Fruit fly (Drosophila melanogaster) whole organism, embryonic: ENCODE data around the gene Hrs.

Source experiments
- Atf-2 ChIP-seq: fragments of 200-800 bp; sonication (Bioruptor generic); optimal IDR thresholded peaks from 2 replicates; lab custom pipeline; 2016; ENCODE audit warnings: missing biosample characterization, missing genetic modification characterization
- CG10209 ChIP-seq: fragments of 200-800 bp; sonication (Bioruptor generic); optimal IDR thresholded peaks from 3 replicates; lab custom pipeline; 2017; ENCODE audit warnings: missing biosample characterization, mild to moderate bottlenecking, missing genetic modification characterization, missing genetic modification reagents
- CG10321 ChIP-seq: fragments of 200-800 bp; sonication (Bioruptor generic); IDR thresholded peaks from 2 replicates; pipeline ENCODE4 v1.3.6; 2022; ENCODE audit warnings: missing biosample characterization, missing genetic modification characterization
- CG11093 ChIP-seq: fragments of 200-800 bp; sonication (Bioruptor generic); IDR thresholded peaks from 3 replicates; pipeline ENCODE4 v1.3.6; 2022; ENCODE audit warnings: missing biosample characterization, missing genetic modification characterization
- CG11696 ChIP-seq: fragments of 200-800 bp; sonication (Bioruptor generic); IDR thresholded peaks from 2 replicates; pipeline ENCODE4 v1.3.6; 2022; ENCODE audit warnings: missing biosample characterization, missing genetic modification characterization
- CG12659 ChIP-seq: fragments of 200-800 bp; sonication (Bioruptor generic); optimal IDR thresholded peaks from 3 replicates; lab custom pipeline; 2017; ENCODE audit warnings: mild to moderate bottlenecking, missing biosample characterization, missing genetic modification reagents, missing genetic modification characterization
- CG14710 ChIP-seq: fragments of 200-800 bp; sonication (Bioruptor generic); optimal IDR thresholded peaks from 3 replicates; lab custom pipeline; 2019; ENCODE audit warnings: missing biosample characterization, mild to moderate bottlenecking, missing genetic modification characterization, moderate library complexity
- CG15479 ChIP-seq: fragments of 200-800 bp; sonication (Bioruptor generic); optimal IDR thresholded peaks from 3 replicates; lab custom pipeline; 2019; ENCODE audit warnings: missing biosample characterization, mild to moderate bottlenecking, missing genetic modification characterization, moderate library complexity
- CG15514 ChIP-seq: fragments of 200-800 bp; sonication (Bioruptor generic); optimal IDR thresholded peaks from 3 replicates; lab custom pipeline; 2017; ENCODE audit warnings: missing biosample characterization, missing genetic modification characterization, mild to moderate bottlenecking, moderate library complexity, missing genetic modification reagents
- CG17361 ChIP-seq: fragments of 200-800 bp; sonication (Bioruptor generic); IDR thresholded peaks from 3 replicates; pipeline ENCODE4 v1.3.6; 2022; ENCODE audit warnings: missing biosample characterization, missing genetic modification characterization
- CG18262 ChIP-seq: fragments of 200-800 bp; optimal IDR thresholded peaks from 3 replicates; lab custom pipeline; 2019; ENCODE audit warnings: missing biosample characterization, mild to moderate bottlenecking, missing genetic modification characterization, moderate library complexity
- CG32767 ChIP-seq: fragments of 200-800 bp; sonication (Bioruptor generic); IDR thresholded peaks from 2 replicates; pipeline ENCODE4 v1.3.6; 2022; ENCODE audit warnings: missing biosample characterization, missing genetic modification characterization
- CG3281 ChIP-seq: fragments of 200-800 bp; sonication (Bioruptor generic); optimal IDR thresholded peaks from 3 replicates; lab custom pipeline; 2017; ENCODE audit warnings: missing biosample characterization, mild to moderate bottlenecking, missing genetic modification characterization
- CG34376 ChIP-seq: fragments of 200-800 bp; sonication (Bioruptor generic); optimal IDR thresholded peaks from 2 replicates; lab custom pipeline; 2018; ENCODE audit warnings: missing biosample characterization, mild to moderate bottlenecking, missing genetic modification characterization
- CG34422 ChIP-seq: fragments of 200-800 bp; sonication (Bioruptor generic); IDR thresholded peaks from 3 replicates; pipeline ENCODE4 v1.3.6; 2022; ENCODE audit warnings: missing biosample characterization, missing genetic modification characterization
- CG4617 ChIP-seq: fragments of 200-800 bp; sonication (Bioruptor generic); optimal IDR thresholded peaks from 3 replicates; lab custom pipeline; 2016; ENCODE audit warnings: missing biosample characterization, missing genetic modification characterization, borderline replicate concordance
- CG6254 ChIP-seq: fragments of 200-800 bp; sonication (Bioruptor generic); optimal IDR thresholded peaks from 3 replicates; lab custom pipeline; 2017; ENCODE audit warnings: mild to moderate bottlenecking, missing biosample characterization, missing genetic modification reagents, missing genetic modification characterization
- CG6654 ChIP-seq: fragments of 200-800 bp; sonication (Bioruptor generic); optimal IDR thresholded peaks from 2 replicates; lab custom pipeline; 2017; ENCODE audit warnings: missing biosample characterization, mild to moderate bottlenecking, missing genetic modification characterization
- CG7987 ChIP-seq: fragments of 200-800 bp; sonication (Bioruptor generic); optimal IDR thresholded peaks from 2 replicates; lab custom pipeline; 2018; ENCODE audit warnings: missing biosample characterization, mild to moderate bottlenecking, missing genetic modification characterization, moderate library complexity
- CG9215 ChIP-seq: fragments of 200-800 bp; sonication (Bioruptor generic); IDR thresholded peaks from 2 replicates; pipeline ENCODE4 v1.3.6; 2022; ENCODE audit warnings: missing biosample characterization, missing genetic modification characterization
- D ChIP-seq, 2 experiments: fragments of 200-800 bp in 1 of 2; fragments of >200 bp in 1 of 2; sonication (Bioruptor generic) in 1 of 2; optimal IDR thresholded peaks; 2 replicates in 1 of 2; 3 replicates in 1 of 2; lab custom pipeline; 2017; ENCODE audit warnings: mild to moderate bottlenecking in 1 of 2, missing biosample characterization in 1 of 2, missing genetic modification characterization in 1 of 2, missing genetic modification reagents in 1 of 2
- E2f2 ChIP-seq: fragments of 200-800 bp; sonication (Bioruptor generic); IDR thresholded peaks from 2 replicates; pipeline ENCODE4 v1.3.6; 2022; ENCODE audit warnings: missing biosample characterization, missing genetic modification characterization
- Gug ChIP-seq: fragments of 200-800 bp; sonication (Bioruptor generic); IDR thresholded peaks from 4 replicates; pipeline ENCODE4 v1.3.6; 2022; ENCODE audit warnings: missing biosample characterization, missing genetic modification characterization
- HmgD ChIP-seq: fragments of 200-800 bp; sonication (Bioruptor generic); optimal IDR thresholded peaks from 3 replicates; lab custom pipeline; 2016; ENCODE audit warnings: missing biosample characterization, missing genetic modification characterization
- Hsf ChIP-seq: fragments of 200-800 bp; sonication (Bioruptor generic); optimal IDR thresholded peaks from 3 replicates; lab custom pipeline; 2016; ENCODE audit warnings: missing biosample characterization, missing genetic modification characterization
- MTF-1 ChIP-seq: fragments of 200-800 bp; sonication (Bioruptor generic); optimal IDR thresholded peaks from 2 replicates; lab custom pipeline; 2018; ENCODE audit warnings: missing biosample characterization, mild to moderate bottlenecking, missing genetic modification characterization, borderline replicate concordance
- NFAT ChIP-seq: fragments of 200-800 bp; sonication (Bioruptor generic); IDR thresholded peaks from 2 replicates; pipeline ENCODE4 v1.3.6; 2022; ENCODE audit warnings: missing biosample characterization, missing genetic modification characterization
- Nf-YC ChIP-seq: fragments of 200-800 bp; optimal IDR thresholded peaks from 3 replicates; lab custom pipeline; 2019; ENCODE audit warnings: missing biosample characterization, mild to moderate bottlenecking, missing genetic modification characterization, moderate library complexity
- abd-A ChIP-seq: fragments of 200-800 bp; sonication (Bioruptor generic); optimal IDR thresholded peaks from 3 replicates; lab custom pipeline; 2019; ENCODE audit warnings: missing biosample characterization, mild to moderate bottlenecking, missing genetic modification characterization, moderate library complexity
- ase ChIP-seq: fragments of 200-800 bp; sonication (Bioruptor generic); IDR thresholded peaks from 3 replicates; pipeline ENCODE4 v1.3.6; 2022; ENCODE audit warnings: missing biosample characterization, missing genetic modification characterization
- bigmax ChIP-seq: fragments of 200-800 bp; sonication (Bioruptor generic); optimal IDR thresholded peaks from 2 replicates; lab custom pipeline; 2018; ENCODE audit warnings: missing biosample characterization, mild to moderate bottlenecking, missing genetic modification characterization
- cas ChIP-seq: fragments of 200-800 bp; sonication (Bioruptor generic); IDR thresholded peaks from 2 replicates; pipeline ENCODE4 v1.3.6; 2022; ENCODE audit warnings: missing biosample characterization, missing genetic modification characterization
- chif ChIP-seq, 2 experiments: fragments of 200-800 bp; sonication (Bioruptor generic); optimal IDR thresholded peaks; 3 replicates each; lab custom pipeline; 2016; ENCODE audit warnings: missing biosample characterization in 2 of 2, missing genetic modification characterization in 2 of 2
- dmrt99B ChIP-seq: fragments of 200-800 bp; sonication (Bioruptor generic); optimal IDR thresholded peaks from 2 replicates; lab custom pipeline; 2018; ENCODE audit warnings: missing biosample characterization, mild to moderate bottlenecking, missing genetic modification characterization, moderate library complexity
- esg ChIP-seq: fragments of 200-800 bp; sonication (Bioruptor generic); conservative IDR thresholded peaks from 2 replicates; pipeline ENCODE4 v1.3.6; 2022; ENCODE audit warnings: missing biosample characterization, missing genetic modification characterization
- gce ChIP-seq: fragments of 200-800 bp; sonication (Bioruptor generic); IDR thresholded peaks from 3 replicates; pipeline ENCODE4 v1.3.6; 2022; ENCODE audit warnings: missing biosample characterization, missing genetic modification characterization
- gsb-n ChIP-seq: fragments of 200-800 bp; sonication (Bioruptor generic); optimal IDR thresholded peaks from 3 replicates; lab custom pipeline; 2018; ENCODE audit warnings: missing biosample characterization, mild to moderate bottlenecking, missing genetic modification characterization
- lilli ChIP-seq: fragments of 200-800 bp; sonication (Bioruptor generic); optimal IDR thresholded peaks from 3 replicates; lab custom pipeline; 2016; ENCODE audit warnings: missing biosample characterization, missing genetic modification characterization
- lov ChIP-seq, 2 experiments: fragments of 200-800 bp in 1 of 2; fragments of >200 bp in 1 of 2; sonication (Bioruptor generic) in 1 of 2; IDR thresholded peaks in 1 of 2; optimal IDR thresholded peaks in 1 of 2; 2 replicates in 1 of 2; 3 replicates in 1 of 2; pipeline versions ENCODE4 v1.3.6 to Lab custom; 2017 to 2022; ENCODE audit warnings: missing biosample characterization in 1 of 2, missing genetic modification characterization in 1 of 2
- mirr ChIP-seq: fragments of 200-800 bp; sonication (Bioruptor generic); optimal IDR thresholded peaks from 3 replicates; lab custom pipeline; 2018; ENCODE audit warnings: missing biosample characterization, mild to moderate bottlenecking, missing genetic modification characterization
- mld ChIP-seq: fragments of 200-800 bp; sonication (Bioruptor generic); IDR thresholded peaks from 3 replicates; pipeline ENCODE4 v1.3.6; 2022; ENCODE audit warnings: missing biosample characterization, missing genetic modification characterization; ENCODE audit not compliant: partially characterized antibody
- nmo ChIP-seq: fragments of 200-800 bp; sonication (Bioruptor generic); optimal IDR thresholded peaks from 2 replicates; lab custom pipeline; 2018; ENCODE audit warnings: missing biosample characterization, mild to moderate bottlenecking, missing genetic modification characterization, moderate library complexity
- pan ChIP-seq, 4 experiments: fragments of >200 bp in 3 of 4; fragments of 200-800 bp in 1 of 4; sonication (Bioruptor generic) in 1 of 4; optimal IDR thresholded peaks in 3 of 4; IDR thresholded peaks in 1 of 4; 2 replicates each; pipeline versions ENCODE4 v1.3.6 to Lab custom; 2017 to 2022; ENCODE audit warnings: missing biosample characterization in 2 of 4, missing genetic modification characterization in 2 of 4, mixed read lengths in 1 of 4
- sd ChIP-seq: fragments of 200-800 bp; sonication (Bioruptor generic); optimal IDR thresholded peaks from 3 replicates; lab custom pipeline; 2018; ENCODE audit warnings: missing biosample characterization, mild to moderate bottlenecking, missing genetic modification characterization, moderate library complexity
- seq ChIP-seq: fragments of 200-800 bp; sonication (Bioruptor generic); IDR thresholded peaks from 2 replicates; pipeline ENCODE4 v1.3.6; 2022; ENCODE audit warnings: missing biosample characterization, missing genetic modification characterization
- sob ChIP-seq: fragments of 200-800 bp; sonication (Bioruptor generic); IDR thresholded peaks from 2 replicates; pipeline ENCODE4 v1.3.6; 2022; ENCODE audit warnings: missing biosample characterization, missing genetic modification characterization
- sug ChIP-seq: fragments of 200-800 bp; optimal IDR thresholded peaks from 2 replicates; lab custom pipeline; 2019; ENCODE audit warnings: missing biosample characterization, mild to moderate bottlenecking, missing genetic modification characterization, moderate library complexity
- zen2 ChIP-seq: fragments of 200-800 bp; sonication (Bioruptor generic); IDR thresholded peaks from 3 replicates; pipeline ENCODE4 v1.3.6; 2022; ENCODE audit warnings: missing biosample characterization, missing genetic modification characterization; ENCODE audit not compliant: partially characterized antibody

Hrs gene

dm6 chr2L:2751904-2752459, 12.2 kb downstream of the Hrs start, which contains the start of gene Bacc (continued):
- TF ChIP-seq MTF-1 (GFP tag; lab: Kevin White, UChicago) (peak; percentile 61), mirr (GFP tag; lab: Kevin White, UChicago) (peak; percentile 52), gce (GFP tag; lab: Robert Waterston, UW) (no peak), CG6254 (GFP tag; lab: Kevin White, UChicago) (peak; percentile 72), CG15479 (no peak), Gug (GFP tag; lab: Robert Waterston, UW) (peak; percentile 65; the same call in 2 of the 4 replicates), lov (optimal IDR thresholded peaks at IDR 0.05; lab: Kevin White, UChicago) (peak; percentile 67), lov (GFP tag; IDR thresholded peaks at IDR 0.05; lab: Robert Waterston, UW) (no peak), mld (GFP tag; lab: Robert Waterston, UW) (no peak), CG14710 (tag; lab: Kevin White, UChicago) (peak; percentile 69), CG34376 (GFP tag; lab: Kevin White, UChicago) (peak; percentile 20), sd (tag; lab: Kevin White, UChicago) (peak; percentile 28), Nf-YC (tag; lab: Kevin White, UChicago) (peak; percentile 64), CG6654 (peak; percentile 67), CG34422 (GFP tag; lab: Robert Waterston, UW) (no peak), esg (no peak), gsb-n (tag; lab: Kevin White, UChicago) (peak; percentile 57), ase (GFP tag; lab: Robert Waterston, UW) (no peak), CG12659 (peak; percentile 95), CG32767 (GFP tag; lab: Robert Waterston, UW) (no peak), seq (GFP tag; lab: Robert Waterston, UW) (no peak), dmrt99B (tag; lab: Kevin White, UChicago) (peak; percentile 90), zen2 (GFP tag; lab: Robert Waterston, UW) (no peak), CG4617 (peak; percentile 67), chif (GFP tag; optimal IDR thresholded peaks at IDR 0.05; lab: Kevin White, UChicago) (peak; percentile 76 to 87), HmgD (peak; percentile 52), abd-A (tag; lab: Kevin White, UChicago) (no peak), CG7987 (GFP tag; lab: Kevin White, UChicago) (no peak), nmo (GFP tag; lab: Kevin White, UChicago) (peak; percentile 85), pan (optimal IDR thresholded peaks at IDR 0.05; lab: Kevin White, UChicago) (no peak), pan (GFP tag; optimal IDR thresholded peaks at IDR 0.05 in 1 of 2, IDR thresholded peaks at IDR 0.05 in 1 of 2) (no peak), D (optimal IDR thresholded peaks at IDR 0.05; lab: Kevin White, UChicago) (no peak), D (GFP tag; optimal IDR thresholded peaks at IDR 0.05; lab: Kevin White, UChicago) (peak; percentile 90), bigmax (no peak), CG10209 (GFP tag; lab: Kevin White, UChicago) (peak; percentile 93), sob (GFP tag; lab: Robert Waterston, UW) (no peak), CG11093 (peak; percentile 75), CG9215 (GFP tag; lab: Robert Waterston, UW) (no peak), CG11696 (no peak), sug (tag; lab: Kevin White, UChicago) (peak; percentile 78), CG17361 (GFP tag; lab: Robert Waterston, UW) (no peak), NFAT (no peak), Atf-2 (peak; percentile 91), cas (GFP tag; lab: Robert Waterston, UW) (no peak), CG3281 (GFP tag; lab: Kevin White, UChicago) (peak; percentile 96), CG10321 (no peak), lilli (peak; percentile 90), E2f2 (GFP tag; lab: Robert Waterston, UW) (no peak), CG15514 (GFP tag; lab: Kevin White, UChicago) (peak; percentile 79), CG18262 (tag; lab: Kevin White, UChicago) (peak; percentile 89), Hsf (GFP tag; lab: Kevin White, UChicago) (peak; percentile 89)
